Fruit fly (Drosophila melanogaster): ENCODE results near the gene CG17032.

Gene CG17032

dm6 chr3L:16004401-16005237 is 46.0 kb downstream of the CG17032 start, which contains the start of the genes hzg and mRpS31 (continued):
- TF ChIP-seq CG6854 (GFP tag; optimal IDR thresholded peaks at IDR 0.05) (peak; percentile 58), CG6808 (GFP tag; optimal IDR thresholded peaks at IDR 0.05) (peak; percentile 75), Hr4 (GFP tag; optimal IDR thresholded peaks at IDR 0.05) (peak; percentile 57), Hr39 (GFP tag; optimal IDR thresholded peaks at IDR 0.05) (peak; percentile 48), CG8119 (GFP tag; IDR thresholded peaks at IDR 0.05) (peak; percentile 74; the same call in 2 of the 3 replicates), dsx (GFP tag; optimal IDR thresholded peaks at IDR 0.05; ENCODE audit: poor library complexity, severe bottlenecking) (peak; percentile 46), fd85E (GFP tag; optimal IDR thresholded peaks at IDR 0.05) (no peak), lz (GFP tag; optimal IDR thresholded peaks at IDR 0.05) (peak; percentile 54), achi (GFP tag; optimal IDR thresholded peaks at IDR 0.05) (peak; percentile 36)

- no peak for TF ChIP-seq CG31627 (GFP tag; optimal IDR thresholded peaks at IDR 0.05)
- TF ChIP-seq fkh (GFP tag; optimal IDR thresholded peaks at IDR 0.05): peak; percentile 11
These were observed 51.5 kb downstream of the CG17032 start for dm6 chr3L:16010176-16010575.
